Fruit fly (Drosophila melanogaster) whole organism, embryonic: ENCODE results near the gene CG8319.

Experiments used
- B-H1 ChIP-seq: fragments of 200-800 bp; sonication (Bioruptor generic); IDR thresholded peaks from 3 replicates; pipeline ENCODE4 v1.3.6; 2022; ENCODE audit warnings: missing biosample characterization, missing genetic modification characterization
- Bgb ChIP-seq: fragments of 200-800 bp; sonication (Bioruptor generic); IDR thresholded peaks from 2 replicates; pipeline ENCODE4 v1.3.6; 2022; ENCODE audit warnings: missing biosample characterization, missing genetic modification characterization; ENCODE audit not compliant: partially characterized antibody
- BtbVII ChIP-seq: fragments of 200-800 bp; sonication (Bioruptor generic); optimal IDR thresholded peaks from 3 replicates; lab custom pipeline; 2017; ENCODE audit warnings: missing biosample characterization, mild to moderate bottlenecking, missing genetic modification characterization
- CG10979 ChIP-seq: fragments of 200-800 bp; sonication (Bioruptor generic); optimal IDR thresholded peaks from 2 replicates; lab custom pipeline; 2018; ENCODE audit warnings: missing biosample characterization, mild to moderate bottlenecking, missing genetic modification characterization, moderate library complexity
- CG11696 ChIP-seq: fragments of 200-800 bp; sonication (Bioruptor generic); IDR thresholded peaks from 2 replicates; pipeline ENCODE4 v1.3.6; 2022; ENCODE audit warnings: missing biosample characterization, missing genetic modification characterization
- CG12769 ChIP-seq: fragments of 200-800 bp; sonication (Bioruptor generic); optimal IDR thresholded peaks from 2 replicates; lab custom pipeline; 2019; ENCODE audit warnings: missing biosample characterization, mild to moderate bottlenecking, missing genetic modification characterization, moderate library complexity
- CG13296 ChIP-seq: fragments of 200-800 bp; sonication (Bioruptor generic); optimal IDR thresholded peaks from 3 replicates; lab custom pipeline; 2018; ENCODE audit warnings: missing biosample characterization, mild to moderate bottlenecking, missing genetic modification characterization
- CG13775 ChIP-seq: fragments of 200-800 bp; sonication (Bioruptor generic); optimal IDR thresholded peaks from 3 replicates; lab custom pipeline; 2017; ENCODE audit warnings: missing biosample characterization, mild to moderate bottlenecking, missing genetic modification characterization
- CG15479 ChIP-seq: fragments of 200-800 bp; sonication (Bioruptor generic); optimal IDR thresholded peaks from 3 replicates; lab custom pipeline; 2019; ENCODE audit warnings: missing biosample characterization, mild to moderate bottlenecking, missing genetic modification characterization, moderate library complexity
- CG1832 ChIP-seq: fragments of 200-800 bp; sonication (Bioruptor generic); optimal IDR thresholded peaks from 2 replicates; lab custom pipeline; 2017; ENCODE audit warnings: missing biosample characterization, mild to moderate bottlenecking, missing genetic modification characterization, inconsistent platforms
- CG18599 ChIP-seq: fragments of 200-800 bp; sonication (Bioruptor generic); optimal IDR thresholded peaks from 3 replicates; lab custom pipeline; 2017; ENCODE audit warnings: missing biosample characterization, missing genetic modification characterization, mild to moderate bottlenecking, moderate library complexity, missing genetic modification reagents
- CG3838 ChIP-seq: fragments of 200-800 bp; sonication (Bioruptor generic); optimal IDR thresholded peaks from 3 replicates; lab custom pipeline; 2016; ENCODE audit warnings: missing biosample characterization, missing genetic modification characterization
- CG43689 ChIP-seq: fragments of 200-800 bp; sonication (Bioruptor generic); IDR thresholded peaks from 2 replicates; pipeline ENCODE4 v1.3.6; 2022; ENCODE audit warnings: missing biosample characterization, missing genetic modification characterization
- CG4424 ChIP-seq: fragments of 200-800 bp; sonication (Bioruptor generic); optimal IDR thresholded peaks from 3 replicates; lab custom pipeline; 2016; ENCODE audit warnings: missing biosample characterization, missing genetic modification characterization
- CG6791 ChIP-seq: fragments of 200-800 bp; sonication (Bioruptor generic); IDR thresholded peaks from 3 replicates; pipeline ENCODE4 v1.3.6; 2022; ENCODE audit warnings: missing biosample characterization, missing genetic modification characterization; ENCODE audit not compliant: partially characterized antibody
- CG7372 ChIP-seq: fragments of 200-800 bp; sonication (Bioruptor generic); IDR thresholded peaks from 2 replicates; pipeline ENCODE4 v1.3.6; 2022; ENCODE audit warnings: missing biosample characterization, missing genetic modification characterization
- CG7963 ChIP-seq: fragments of 200-800 bp; sonication (Bioruptor generic); IDR thresholded peaks from 3 replicates; pipeline ENCODE4 v1.3.6; 2022; ENCODE audit warnings: missing biosample characterization, missing genetic modification characterization; ENCODE audit not compliant: partially characterized antibody
- CG8290 ChIP-seq, 3 experiments: fragments of 200-800 bp; sonication (Bioruptor generic); optimal IDR thresholded peaks; 2 replicates each; lab custom pipeline; 2016 to 2019; ENCODE audit warnings: missing biosample characterization in 3 of 3, missing genetic modification characterization in 3 of 3, mild to moderate bottlenecking in 2 of 3, moderate library complexity in 1 of 3
- CG8924 ChIP-seq: fragments of 200-800 bp; optimal IDR thresholded peaks from 3 replicates; lab custom pipeline; 2019; ENCODE audit warnings: missing biosample characterization, mild to moderate bottlenecking, missing genetic modification characterization, moderate library complexity
- CG9797 ChIP-seq: fragments of 200-800 bp; sonication (Bioruptor generic); optimal IDR thresholded peaks from 3 replicates; lab custom pipeline; 2018; ENCODE audit warnings: missing biosample characterization, mild to moderate bottlenecking, missing genetic modification characterization
- D19B ChIP-seq: fragments of 200-800 bp; sonication (Bioruptor generic); optimal IDR thresholded peaks from 2 replicates; lab custom pipeline; 2017; ENCODE audit warnings: missing biosample characterization, mild to moderate bottlenecking, missing genetic modification characterization
- Dek ChIP-seq: fragments of 200-800 bp; sonication (Bioruptor generic); optimal IDR thresholded peaks from 3 replicates; lab custom pipeline; 2019; ENCODE audit warnings: missing biosample characterization, mild to moderate bottlenecking, missing genetic modification characterization, moderate library complexity
- ERR ChIP-seq: fragments of 200-800 bp; sonication (Bioruptor generic); optimal IDR thresholded peaks from 2 replicates; lab custom pipeline; 2016; ENCODE audit warnings: missing biosample characterization, missing genetic modification characterization
- Fer1 ChIP-seq: fragments of 200-800 bp; sonication (Bioruptor generic); optimal IDR thresholded peaks from 2 replicates; lab custom pipeline; 2017; ENCODE audit warnings: missing biosample characterization, mild to moderate bottlenecking, missing genetic modification characterization
- Fer2 ChIP-seq: fragments of 200-800 bp; sonication (Bioruptor generic); optimal IDR thresholded peaks from 2 replicates; lab custom pipeline; 2018; ENCODE audit warnings: missing biosample characterization, mild to moderate bottlenecking, missing genetic modification characterization, moderate library complexity
- Fer3 ChIP-seq: fragments of 200-800 bp; sonication (Bioruptor generic); optimal IDR thresholded peaks from 2 replicates; lab custom pipeline; 2018; ENCODE audit warnings: missing biosample characterization, mild to moderate bottlenecking, missing genetic modification characterization, moderate library complexity
- Hmr ChIP-seq: fragments of 200-800 bp; sonication (Bioruptor generic); optimal IDR thresholded peaks from 3 replicates; lab custom pipeline; 2017; ENCODE audit warnings: mild to moderate bottlenecking, missing biosample characterization, missing genetic modification reagents, missing genetic modification characterization
- Hmx ChIP-seq: fragments of 200-800 bp; sonication (Bioruptor generic); optimal IDR thresholded peaks from 2 replicates; lab custom pipeline; 2016; ENCODE audit warnings: missing biosample characterization, missing genetic modification characterization
- Hr39 ChIP-seq: fragments of >200 bp; optimal IDR thresholded peaks from 2 replicates; lab custom pipeline; 2017
- Hr51 ChIP-seq, 2 experiments: fragments of 200-800 bp; sonication (Bioruptor generic); optimal IDR thresholded peaks; 2 replicates in 1 of 2; 3 replicates in 1 of 2; lab custom pipeline; 2016 to 2018; ENCODE audit warnings: missing biosample characterization in 2 of 2, missing genetic modification characterization in 2 of 2, mild to moderate bottlenecking in 1 of 2, moderate library complexity in 1 of 2
- Jarid2 ChIP-seq: fragments of 200-800 bp; sonication (Bioruptor generic); optimal IDR thresholded peaks from 3 replicates; lab custom pipeline; 2017; ENCODE audit warnings: mild to moderate bottlenecking, missing biosample characterization, missing genetic modification reagents, missing genetic modification characterization
- NFAT ChIP-seq: fragments of 200-800 bp; sonication (Bioruptor generic); IDR thresholded peaks from 2 replicates; pipeline ENCODE4 v1.3.6; 2022; ENCODE audit warnings: missing biosample characterization, missing genetic modification characterization
- Ravus ChIP-seq: fragments of 200-800 bp; sonication (Bioruptor generic); IDR thresholded peaks from 2 replicates; pipeline ENCODE4 v1.3.6; 2022; ENCODE audit warnings: missing biosample characterization, missing genetic modification characterization
- Ssrp ChIP-seq: fragments of 200-800 bp; sonication (Bioruptor generic); optimal IDR thresholded peaks from 2 replicates; lab custom pipeline; 2018; ENCODE audit warnings: missing biosample characterization, mild to moderate bottlenecking, missing genetic modification characterization, moderate library complexity
- Vsx1 ChIP-seq: fragments of 200-800 bp; sonication (Bioruptor generic); optimal IDR thresholded peaks from 2 replicates; lab custom pipeline; 2017; ENCODE audit warnings: missing biosample characterization, mild to moderate bottlenecking, missing genetic modification characterization, missing genetic modification reagents
- chif ChIP-seq, 2 experiments: fragments of 200-800 bp; sonication (Bioruptor generic); optimal IDR thresholded peaks; 3 replicates each; lab custom pipeline; 2016; ENCODE audit warnings: missing biosample characterization in 2 of 2, missing genetic modification characterization in 2 of 2
- dmrt11E ChIP-seq: fragments of 200-800 bp; sonication (Bioruptor generic); optimal IDR thresholded peaks from 3 replicates; lab custom pipeline; 2018; ENCODE audit warnings: missing biosample characterization, mild to moderate bottlenecking, missing genetic modification characterization, moderate library complexity
- emc ChIP-seq: fragments of 200-800 bp; sonication (Bioruptor generic); optimal IDR thresholded peaks from 2 replicates; lab custom pipeline; 2016; ENCODE audit warnings: missing biosample characterization, missing genetic modification characterization
- en ChIP-seq: fragments of 200-800 bp; sonication (Bioruptor generic); optimal IDR thresholded peaks from 2 replicates; lab custom pipeline; 2016; ENCODE audit warnings: missing biosample characterization, missing genetic modification characterization
- ewg ChIP-seq: fragments of 200-800 bp; sonication (Bioruptor generic); optimal IDR thresholded peaks from 3 replicates; lab custom pipeline; 2017; ENCODE audit warnings: mild to moderate bottlenecking, missing biosample characterization, missing genetic modification reagents, missing genetic modification characterization
- ham ChIP-seq: fragments of 200-800 bp; sonication (Bioruptor generic); IDR thresholded peaks from 2 replicates; pipeline ENCODE4 v1.3.6; 2022; ENCODE audit warnings: missing biosample characterization, missing genetic modification characterization
- lilli ChIP-seq: fragments of 200-800 bp; sonication (Bioruptor generic); optimal IDR thresholded peaks from 3 replicates; lab custom pipeline; 2016; ENCODE audit warnings: missing biosample characterization, missing genetic modification characterization
- nau ChIP-seq: fragments of 200-800 bp; sonication (Bioruptor generic); optimal IDR thresholded peaks from 3 replicates; lab custom pipeline; 2017; ENCODE audit warnings: missing biosample characterization, mild to moderate bottlenecking, missing genetic modification characterization, missing genetic modification reagents
- org-1 ChIP-seq: fragments of 200-800 bp; sonication (Bioruptor generic); optimal IDR thresholded peaks from 2 replicates; lab custom pipeline; 2017; ENCODE audit warnings: missing biosample characterization, missing genetic modification characterization
- pum ChIP-seq: fragments of 200-800 bp; sonication (Bioruptor generic); optimal IDR thresholded peaks from 2 replicates; lab custom pipeline; 2016; ENCODE audit warnings: missing biosample characterization, missing genetic modification characterization
- repo ChIP-seq: fragments of 200-800 bp; sonication (Bioruptor generic); optimal IDR thresholded peaks from 2 replicates; lab custom pipeline; 2016; ENCODE audit warnings: missing biosample characterization, missing genetic modification characterization
- sd ChIP-seq: fragments of 200-800 bp; sonication (Bioruptor generic); optimal IDR thresholded peaks from 3 replicates; lab custom pipeline; 2018; ENCODE audit warnings: missing biosample characterization, mild to moderate bottlenecking, missing genetic modification characterization, moderate library complexity
- ssp ChIP-seq: fragments of 200-800 bp; sonication (Bioruptor generic); IDR thresholded peaks from 2 replicates; pipeline ENCODE4 v1.3.6; 2022; ENCODE audit warnings: missing biosample characterization, missing genetic modification characterization
- tx ChIP-seq: fragments of 200-800 bp; sonication (Bioruptor generic); optimal IDR thresholded peaks from 2 replicates; lab custom pipeline; 2016; ENCODE audit warnings: missing biosample characterization, missing genetic modification characterization
- wor ChIP-seq: fragments of 200-800 bp; sonication (Bioruptor generic); IDR thresholded peaks from 2 replicates; pipeline ENCODE4 v1.3.6; 2022; ENCODE audit warnings: missing biosample characterization, missing genetic modification characterization
- zf30C ChIP-seq: fragments of 200-800 bp; sonication (Bioruptor generic); optimal IDR thresholded peaks from 3 replicates; lab custom pipeline; 2018; ENCODE audit warnings: missing biosample characterization, mild to moderate bottlenecking, missing genetic modification characterization

CG8319 gene

DNA sequence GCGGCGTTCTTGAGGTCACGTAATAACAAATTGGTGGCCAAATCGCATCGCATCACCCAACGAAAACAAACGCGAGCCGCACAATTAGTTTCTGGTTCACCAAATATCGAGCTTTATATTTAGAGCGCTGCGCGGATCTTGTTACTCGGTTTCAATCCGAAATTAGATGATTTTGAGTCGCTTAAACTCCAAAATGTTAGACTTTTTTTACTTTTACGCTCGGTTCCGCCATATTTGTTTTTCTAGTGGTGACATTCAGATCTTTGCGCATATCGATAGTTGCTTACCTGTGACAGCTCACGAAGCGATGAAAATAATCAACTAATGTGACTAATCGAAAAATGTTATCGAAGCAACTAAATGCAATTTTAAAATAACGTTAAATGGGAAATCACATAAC is 10.2 kb downstream of the CG8319 start, which contains the start of gene Scm (continued):
- no peak for TF ChIP-seq NFAT (GFP tag; lab: Robert Waterston, UW)
- no peak for TF ChIP-seq Hr39 (lab: Kevin White, UChicago)
- no peak for TF ChIP-seq emc (GFP tag; lab: Kevin White, UChicago)
- no peak for TF ChIP-seq ssp (GFP tag; lab: Robert Waterston, UW)
- TF ChIP-seq sd = no peak
- peak; percentile 48 for TF ChIP-seq CG8290 (GFP tag; optimal IDR thresholded peaks at IDR 0.05; lab: Kevin White, UChicago)
- no peak for TF ChIP-seq CG8290 (tag; optimal IDR thresholded peaks at IDR 0.05; lab: Kevin White, UChicago)
- TF ChIP-seq wor (GFP tag; lab: Robert Waterston, UW) = no peak
- TF ChIP-seq CG10979 (tag; lab: Kevin White, UChicago) = no peak
- no peak for TF ChIP-seq zf30C
- no peak for TF ChIP-seq dmrt11E (tag; lab: Kevin White, UChicago)
- TF ChIP-seq CG1832 (GFP tag; lab: Kevin White, UChicago) = no peak
- no peak for TF ChIP-seq tx (GFP tag; lab: Kevin White, UChicago)
- TF ChIP-seq nau = no peak
- TF ChIP-seq Jarid2 (GFP tag; lab: Kevin White, UChicago) = no peak
- no peak for TF ChIP-seq CG13296 (GFP tag; lab: Kevin White, UChicago)
- TF ChIP-seq Hmr (GFP tag; lab: Kevin White, UChicago) = no peak
- no peak for TF ChIP-seq D19B (GFP tag; lab: Kevin White, UChicago)
- TF ChIP-seq CG9797 (GFP tag; lab: Kevin White, UChicago) = peak; percentile 20
- TF ChIP-seq CG6791 = peak; percentile 97
- TF ChIP-seq Vsx1 (GFP tag; lab: Kevin White, UChicago) = no peak
- no peak for TF ChIP-seq Ssrp (tag; lab: Kevin White, UChicago)
- no peak for TF ChIP-seq CG4424 (GFP tag; lab: Kevin White, UChicago)
- TF ChIP-seq CG8924 (tag; lab: Kevin White, UChicago) = peak; percentile 39
- no peak for TF ChIP-seq B-H1 (GFP tag; lab: Robert Waterston, UW)
- peak; percentile 39 for TF ChIP-seq Fer1 (GFP tag; lab: Kevin White, UChicago)
- TF ChIP-seq org-1 (GFP tag; lab: Kevin White, UChicago) = no peak
- no peak for TF ChIP-seq Fer2
- TF ChIP-seq CG7963 (GFP tag; lab: Robert Waterston, UW) = peak; percentile 93
- no peak for TF ChIP-seq CG7372
- TF ChIP-seq repo (GFP tag; lab: Kevin White, UChicago) = no peak
- no peak for TF ChIP-seq lilli (GFP tag; lab: Kevin White, UChicago)
- no peak for TF ChIP-seq ham (GFP tag; lab: Robert Waterston, UW)
- TF ChIP-seq CG11696 (GFP tag; lab: Robert Waterston, UW) = no peak
- peak; percentile 95 for TF ChIP-seq Bgb (GFP tag; lab: Robert Waterston, UW)
- no peak for TF ChIP-seq Fer3 (tag; lab: Kevin White, UChicago)
- no peak for TF ChIP-seq CG15479
- TF ChIP-seq CG18599 (GFP tag; lab: Kevin White, UChicago) = no peak
- no peak for TF ChIP-seq en (GFP tag; lab: Kevin White, UChicago)
- no peak for TF ChIP-seq Hr51 (GFP tag; optimal IDR thresholded peaks at IDR 0.05; lab: Kevin White, UChicago)
- no peak for TF ChIP-seq pum (GFP tag; lab: Kevin White, UChicago)
- no peak for TF ChIP-seq Ravus
- no peak for TF ChIP-seq BtbVII (GFP tag; lab: Kevin White, UChicago)
- no peak for TF ChIP-seq CG12769 (tag; lab: Kevin White, UChicago)
- no peak for TF ChIP-seq Hmx (GFP tag; lab: Kevin White, UChicago)
- no peak for TF ChIP-seq Dek (tag; lab: Kevin White, UChicago)
- TF ChIP-seq ewg = no peak
- peak; percentile 1 for TF ChIP-seq CG13775 (GFP tag; lab: Kevin White, UChicago)
- TF ChIP-seq CG3838 = no peak
- no peak for TF ChIP-seq chif (GFP tag; optimal IDR thresholded peaks at IDR 0.05; lab: Kevin White, UChicago)
- no peak for TF ChIP-seq ERR (GFP tag; lab: Kevin White, UChicago)
- no peak for TF ChIP-seq CG43689 (GFP tag; lab: Robert Waterston, UW)
